Worm (Caenorhabditis elegans): ENCODE results near the gene F07C4.6.

The F07C4.6 gene

DNA sequence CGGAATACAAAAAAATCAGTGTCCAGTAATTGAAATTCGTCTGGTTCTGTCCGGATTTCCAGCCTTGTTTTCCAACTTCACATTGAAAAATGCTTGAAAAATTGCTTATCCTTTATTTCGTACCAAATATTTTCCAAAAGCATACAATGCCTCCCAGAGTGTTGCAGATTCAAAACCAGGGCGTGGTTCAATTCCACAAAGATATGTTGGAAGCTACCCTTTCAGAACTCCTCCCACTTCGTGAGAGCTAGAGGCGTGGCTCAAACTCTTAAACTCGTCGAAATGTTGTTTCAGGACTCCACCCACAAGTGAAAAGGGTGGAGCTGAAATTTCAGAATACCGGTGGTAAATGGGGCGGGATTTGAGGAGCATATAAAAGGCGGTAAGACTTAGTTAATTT, 49.3 kb downstream of the F07C4.6 start, which contains the start of gene C12D5.3:
C12D5.3 (plus strand) TSS at position 301 of the 400 bp plus-strand sequence.
- TF ChIP-seq elt-2 (tag; optimal IDR thresholded peaks at IDR 0.05): no peak
- TF ChIP-seq hmg-11 (tag; optimal IDR thresholded peaks at IDR 0.05): no peak
- no peak for TF ChIP-seq snpc-4 (tag; optimal IDR thresholded peaks at IDR 0.05)
- TF ChIP-seq ama-1 (optimal IDR thresholded peaks at IDR 0.05): no peak
- TF ChIP-seq jun-1 (tag; optimal IDR thresholded peaks at IDR 0.05): no peak
- no peak for TF ChIP-seq ceh-9 (tag; optimal IDR thresholded peaks at IDR 0.05)
- no peak for TF ChIP-seq ztf-4 (tag; optimal IDR thresholded peaks at IDR 0.05)
- no peak for TF ChIP-seq pqm-1 (tag; optimal IDR thresholded peaks at IDR 0.05)
- TF ChIP-seq skn-1 (tag; optimal IDR thresholded peaks at IDR 0.05): no peak
- no peak for TF ChIP-seq mml-1 (tag; optimal IDR thresholded peaks at IDR 0.05)
- no peak for TF ChIP-seq fkh-2 (tag; optimal IDR thresholded peaks at IDR 0.05)
- no peak for TF ChIP-seq nhr-76 (tag; optimal IDR thresholded peaks at IDR 0.05)
- no peak for TF ChIP-seq elt-1 (tag; optimal IDR thresholded peaks at IDR 0.05)
- TF ChIP-seq fkh-10 (GFP tag; optimal IDR thresholded peaks at IDR 0.05): no peak
- TF ChIP-seq sea-2 (GFP tag; optimal IDR thresholded peaks at IDR 0.05): no peak

Data from whole organism, L3 larva.